Worm (Caenorhabditis elegans) whole organism, young adult: ENCODE data around the gene ain-1.
A peak's percentile ranks its signal among the peaks of the same experiment; 100 is the strongest.

Source experiments
- B0261.1 ChIP-seq: sonication (generic microtip); optimal IDR thresholded peaks from 2 replicates; lab custom pipeline; 2016; ENCODE audit warnings: mild to moderate bottlenecking, missing genetic modification characterization, moderate library complexity, missing compliant biosample characterization
- D2030.7 ChIP-seq: fragments of 200-800 bp; sonication (Bioruptor generic); IDR thresholded peaks from 2 replicates; pipeline ENCODE4 v1.3.6; 2022; ENCODE audit warnings: missing genetic modification reagents, missing genetic modification characterization, missing compliant biosample characterization
- Y53G8AR.9 ChIP-seq: fragments of 200-800 bp; sonication (Bioruptor generic); conservative IDR thresholded peaks from 2 replicates; pipeline ENCODE4 v1.3.6; 2022; ENCODE audit warnings: missing genetic modification reagents, missing genetic modification characterization, missing compliant biosample characterization
- akir-1 ChIP-seq: fragments of 200-800 bp; sonication (Bioruptor generic); optimal IDR thresholded peaks from 2 replicates; lab custom pipeline; 2018; ENCODE audit warnings: mild to moderate bottlenecking, missing genetic modification characterization, moderate library complexity, missing compliant biosample characterization
- attf-6 ChIP-seq: fragments of 200-800 bp; sonication (Bioruptor generic); IDR thresholded peaks from 2 replicates; pipeline ENCODE4 v1.3.6; 2022; ENCODE audit warnings: missing genetic modification reagents, missing genetic modification characterization, missing compliant biosample characterization
- die-1 ChIP-seq: sonication (generic microtip); optimal IDR thresholded peaks from 2 replicates; lab custom pipeline; 2016; ENCODE audit warnings: missing genotype, mild to moderate bottlenecking, missing genetic modification characterization, missing compliant biosample characterization
- dpff-1 ChIP-seq: sonication (generic microtip); optimal IDR thresholded peaks from 2 replicates; lab custom pipeline; 2017; ENCODE audit warnings: mild to moderate bottlenecking, missing genetic modification characterization, missing compliant biosample characterization
- egl-44 ChIP-seq: fragments of 200-800 bp; sonication (Bioruptor generic); IDR thresholded peaks from 2 replicates; pipeline ENCODE4 v1.3.6; 2022; ENCODE audit warnings: missing genetic modification reagents, missing genetic modification characterization, missing compliant biosample characterization
- him-1 ChIP-seq: sonication (generic microtip); optimal IDR thresholded peaks from 2 replicates; lab custom pipeline; 2016; ENCODE audit warnings: missing genotype, missing genetic modification reagents, missing genetic modification characterization, missing compliant biosample characterization
- hmg-1.2 ChIP-seq: fragments of 200-800 bp; sonication (Bioruptor generic); IDR thresholded peaks from 2 replicates; pipeline ENCODE4 v1.3.6; 2022; ENCODE audit warnings: missing genetic modification reagents, missing genetic modification characterization, missing compliant biosample characterization
- let-607 ChIP-seq, 2 experiments: fragments of 200-800 bp in 1 of 2; sonication (Bioruptor generic) in 1 of 2; sonication (generic microtip) in 1 of 2; optimal IDR thresholded peaks; 2 replicates each; lab custom pipeline; 2016 to 2018; ENCODE audit warnings: mild to moderate bottlenecking in 2 of 2, missing compliant biosample characterization in 2 of 2, missing genetic modification characterization in 2 of 2, moderate library complexity in 2 of 2, missing genotype in 1 of 2
- lir-1 ChIP-seq: fragments of 200-800 bp; sonication (Bioruptor generic); conservative IDR thresholded peaks from 2 replicates; pipeline ENCODE4 v1.3.6; 2022; ENCODE audit warnings: missing genetic modification reagents, missing genetic modification characterization, missing compliant biosample characterization
- madf-3 ChIP-seq: fragments of 200-800 bp; sonication (Bioruptor generic); IDR thresholded peaks from 2 replicates; pipeline ENCODE4 v1.3.6; 2022; ENCODE audit warnings: missing genetic modification reagents, missing genetic modification characterization, missing compliant biosample characterization
- madf-6 ChIP-seq: fragments of 200-800 bp; sonication (Bioruptor generic); IDR thresholded peaks from 2 replicates; pipeline ENCODE4 v1.3.6; 2022; ENCODE audit warnings: missing genetic modification reagents, missing genetic modification characterization, missing compliant biosample characterization
- madf-8 ChIP-seq: fragments of 200-800 bp; sonication (Bioruptor generic); conservative IDR thresholded peaks from 2 replicates; pipeline ENCODE4 v1.3.6; 2022; ENCODE audit warnings: missing genetic modification reagents, missing genetic modification characterization, missing compliant biosample characterization
- nhr-179 ChIP-seq: sonication (generic microtip); optimal IDR thresholded peaks from 2 replicates; lab custom pipeline; 2016; ENCODE audit warnings: mild to moderate bottlenecking, missing genetic modification characterization, missing compliant biosample characterization
- nhr-80 ChIP-seq: sonication (generic microtip); optimal IDR thresholded peaks from 2 replicates; lab custom pipeline; 2016; ENCODE audit warnings: missing genetic modification characterization, missing compliant biosample characterization
- pbrm-1 ChIP-seq: fragments of 200-800 bp; sonication (Bioruptor generic); IDR thresholded peaks from 2 replicates; pipeline ENCODE4 v1.3.6; 2022; ENCODE audit warnings: missing genetic modification reagents, missing genetic modification characterization, missing compliant biosample characterization
- rcor-1 ChIP-seq: fragments of 200-800 bp; sonication (Bioruptor generic); IDR thresholded peaks from 2 replicates; pipeline ENCODE4 v1.3.6; 2022; ENCODE audit warnings: missing genetic modification reagents, missing genetic modification characterization, missing compliant biosample characterization
- rec-8 ChIP-seq, 2 experiments: sonication (generic microtip); optimal IDR thresholded peaks; 2 replicates each; lab custom pipeline; 2016; ENCODE audit warnings: mild to moderate bottlenecking in 2 of 2, missing genetic modification characterization in 2 of 2, missing genetic modification reagents in 2 of 2, missing genotype in 2 of 2, missing biosample characterization in 1 of 2, missing compliant biosample characterization in 1 of 2, moderate library complexity in 1 of 2
- rpc-1 ChIP-seq, 2 experiments: fragments of 150-350 bp in 1 of 2; sonication (generic microtip) in 1 of 2; optimal IDR thresholded peaks; 2 replicates each; lab custom pipeline; 2014 to 2018; ENCODE audit warnings: missing biosample characterization in 1 of 2, missing genetic modification characterization in 1 of 2, missing genetic modification reagents in 1 of 2, missing genotype in 1 of 2
- sdz-38 ChIP-seq: sonication (generic microtip); optimal IDR thresholded peaks from 2 replicates; lab custom pipeline; 2016; ENCODE audit warnings: missing genotype, missing genetic modification characterization, missing compliant biosample characterization
- sea-2 ChIP-seq: fragments of 200-800 bp; sonication (Bioruptor generic); IDR thresholded peaks from 2 replicates; pipeline ENCODE4 v1.3.6; 2022; ENCODE audit warnings: missing genetic modification characterization, missing compliant biosample characterization
- snpc-1.1 ChIP-seq: sonication (generic microtip); optimal IDR thresholded peaks from 2 replicates; lab custom pipeline; 2017; ENCODE audit warnings: missing genetic modification characterization, mild to moderate bottlenecking, missing compliant biosample characterization, antibody characterized with exemption, moderate library complexity, missing genotype, missing genetic modification reagents; ENCODE audit not compliant: insufficient read depth
- snpc-1.3 ChIP-seq: sonication (generic microtip); optimal IDR thresholded peaks from 2 replicates; lab custom pipeline; 2017; ENCODE audit warnings: missing genetic modification characterization, mild to moderate bottlenecking, missing compliant biosample characterization, antibody characterized with exemption, moderate library complexity, missing genotype, missing genetic modification reagents; ENCODE audit not compliant: insufficient read depth
- snpc-3.4 ChIP-seq: sonication (generic microtip); optimal IDR thresholded peaks from 2 replicates; lab custom pipeline; 2017; ENCODE audit warnings: missing genetic modification characterization, mild to moderate bottlenecking, missing compliant biosample characterization, antibody characterized with exemption, moderate library complexity, missing genotype, missing genetic modification reagents
- snpc-4 ChIP-seq, 5 experiments: fragments of 150-350 bp in 1 of 5; sonication (generic microtip) in 4 of 5; optimal IDR thresholded peaks; 2 replicates each; lab custom pipeline; 2014 to 2018; ENCODE audit warnings: missing genetic modification characterization in 5 of 5, missing biosample characterization in 3 of 5, antibody characterized with exemption in 2 of 5, mild to moderate bottlenecking in 2 of 5, missing compliant biosample characterization in 2 of 5, missing genotype in 2 of 5, moderate library complexity in 2 of 5, missing genetic modification reagents in 1 of 5
- tbp1 ChIP-seq: fragments of 200-800 bp; sonication (Bioruptor generic); optimal IDR thresholded peaks from 2 replicates; lab custom pipeline; 2018; ENCODE audit warnings: mild to moderate bottlenecking, missing genetic modification characterization, missing compliant biosample characterization
- unc-62 ChIP-seq: fragments of 150-350 bp; optimal IDR thresholded peaks from 2 replicates; lab custom pipeline; 2014; ENCODE audit warnings: missing biosample characterization, missing genetic modification reagents, missing genetic modification characterization
- xnd-1 ChIP-seq: sonication (generic microtip); optimal IDR thresholded peaks from 2 replicates; lab custom pipeline; 2016; ENCODE audit warnings: missing genotype, missing genetic modification reagents, missing genetic modification characterization, missing compliant biosample characterization

ain-1 gene

ce11 chrX:16613266-16613665 lies at the start of gene ain-1:
TSS of gene ain-1 (plus strand) at chrX:16613451.
- TF ChIP-seq unc-62: no peak
- no peak for TF ChIP-seq madf-8
- TF ChIP-seq nhr-80: peak; percentile 10
- TF ChIP-seq akir-1 (GFP tag; lab: Kevin White, UChicago): no peak
- TF ChIP-seq egl-44 (GFP tag; lab: Robert Waterston, UW): no peak
- no peak for TF ChIP-seq rcor-1 (GFP tag; lab: Robert Waterston, UW)
- TF ChIP-seq, all 124 proteins: peak for 1

- TF ChIP-seq snpc-4 (GFP tag; optimal IDR thresholded peaks at IDR 0.05; lab: Kevin White, UChicago) (peak; percentile 95), snpc-4 (tag; optimal IDR thresholded peaks at IDR 0.05; lab: Kevin White, UChicago) (peak; percentile 85 to 98 (median 94)), Y53G8AR.9 (GFP tag; lab: Robert Waterston, UW) (0 out of 2 replicates have a peak, but pooled peaks have one; percentile 11), let-607 (tag; optimal IDR thresholded peaks at IDR 0.05; lab: Kevin White, UChicago) (no peak), snpc-1.1 (peak; percentile 94), rpc-1 (optimal IDR thresholded peaks at IDR 0.05; lab: Kevin White, UChicago) (no peak), rpc-1 (tag; optimal IDR thresholded peaks at IDR 0.05; lab: Kevin White, UChicago) (peak; percentile 17), snpc-1.3 (peak; percentile 77), him-1 (tag; lab: Kevin White, UChicago) (peak; percentile 81), attf-6 (GFP tag; lab: Robert Waterston, UW) (peak; percentile 82), xnd-1 (tag; lab: Kevin White, UChicago) (no peak), dpff-1 (tag; lab: Kevin White, UChicago) (peak; percentile 48), hmg-1.2 (GFP tag; lab: Robert Waterston, UW) (peak; percentile 89), snpc-3.4 (tag; lab: Kevin White, UChicago) (peak; percentile 94), madf-6 (peak; percentile 51; the same call in 1 of the 2 replicates), B0261.1 (tag; lab: Kevin White, UChicago) (peak; percentile 14), pbrm-1 (GFP tag; lab: Robert Waterston, UW) (peak; percentile 48; the same call in 1 of the 2 replicates), nhr-179 (tag; lab: Kevin White, UChicago) (no peak), madf-3 (GFP tag; lab: Robert Waterston, UW) (no peak), die-1 (tag; lab: Kevin White, UChicago) (no peak), tbp1 (GFP tag; lab: Kevin White, UChicago) (peak; percentile 50), sdz-38 (tag; lab: Kevin White, UChicago) (no peak), D2030.7 (peak; percentile 75)
These were observed 48.6 kb upstream of the ain-1 start for ce11 chrX:16564515-16565285.

ce11 chrX:16565781-16566180 lies 47.5 kb upstream of the ain-1 start:
- TF ChIP-seq attf-6 (GFP tag; lab: Robert Waterston, UW): peak; percentile 59; the same call in 1 of the 2 replicates
- peak; percentile 92 for TF ChIP-seq snpc-3.4 (tag; lab: Kevin White, UChicago)
- TF ChIP-seq snpc-1.3: peak; percentile 78
- peak; percentile 94 for TF ChIP-seq snpc-4 (GFP tag; optimal IDR thresholded peaks at IDR 0.05; lab: Kevin White, UChicago)
- peak; percentile 63 to 96 (median 90) for TF ChIP-seq snpc-4 (tag; optimal IDR thresholded peaks at IDR 0.05; lab: Kevin White, UChicago)
- peak; percentile 94 for TF ChIP-seq snpc-1.1
- peak; percentile 62 for TF ChIP-seq hmg-1.2 (GFP tag; lab: Robert Waterston, UW)
- peak; percentile 43 for TF ChIP-seq tbp1 (GFP tag; lab: Kevin White, UChicago)
- no peak for TF ChIP-seq sea-2 (GFP tag; lab: Robert Waterston, UW)
- TF ChIP-seq rec-8 (tag; optimal IDR thresholded peaks at IDR 0.05; lab: Kevin White, UChicago): no peak
- TF ChIP-seq lir-1 (GFP tag; lab: Robert Waterston, UW): no peak
